Fruit fly (Drosophila melanogaster) whole organism, pupa: ENCODE measurements around the gene CG14262.

Experiments
- CG10348 ChIP-seq: fragments of 200-800 bp; sonication (Bioruptor generic); IDR thresholded peaks from 2 replicates; pipeline ENCODE4 v1.3.6; 2022; ENCODE audit warnings: missing biosample characterization, missing genetic modification characterization
- CG12605 ChIP-seq: fragments of 200-800 bp; sonication (Bioruptor generic); IDR thresholded peaks from 2 replicates; pipeline ENCODE4 v1.3.6; 2022; ENCODE audit warnings: missing biosample characterization, missing genetic modification characterization
- CG13204 ChIP-seq: fragments of 200-800 bp; sonication (Bioruptor generic); optimal IDR thresholded peaks from 2 replicates; lab custom pipeline; 2018; ENCODE audit warnings: missing biosample characterization, mild to moderate bottlenecking, missing genetic modification characterization, moderate library complexity
- CG14655 ChIP-seq: fragments of 200-800 bp; sonication (Bioruptor generic); optimal IDR thresholded peaks from 3 replicates; lab custom pipeline; 2017; ENCODE audit warnings: mild to moderate bottlenecking, missing biosample characterization, missing genetic modification reagents, missing genetic modification characterization
- CG15710 ChIP-seq: fragments of 200-800 bp; sonication (Bioruptor generic); optimal IDR thresholded peaks from 2 replicates; lab custom pipeline; 2018; ENCODE audit warnings: missing biosample characterization, mild to moderate bottlenecking, missing genetic modification characterization, moderate library complexity
- CG17806 ChIP-seq: fragments of 200-800 bp; sonication (Bioruptor generic); optimal IDR thresholded peaks from 2 replicates; lab custom pipeline; 2018; ENCODE audit warnings: missing biosample characterization, mild to moderate bottlenecking, missing genetic modification characterization, moderate library complexity
- CG32121 ChIP-seq: fragments of 200-800 bp; sonication (Bioruptor generic); IDR thresholded peaks from 2 replicates; pipeline ENCODE4 v1.3.6; 2022; ENCODE audit warnings: missing biosample characterization, missing genetic modification characterization
- CG34367 ChIP-seq: fragments of 200-800 bp; sonication (Bioruptor generic); optimal IDR thresholded peaks from 2 replicates; lab custom pipeline; 2018; ENCODE audit warnings: missing biosample characterization, mild to moderate bottlenecking, missing genetic modification characterization
- CG4496 ChIP-seq: fragments of 200-800 bp; sonication (Bioruptor generic); IDR thresholded peaks from 3 replicates; pipeline ENCODE4 v1.3.6; 2022; ENCODE audit warnings: missing biosample characterization, missing genetic modification characterization
- CG8159 ChIP-seq: fragments of 200-800 bp; sonication (Bioruptor generic); optimal IDR thresholded peaks from 3 replicates; lab custom pipeline; 2018; ENCODE audit warnings: missing biosample characterization, mild to moderate bottlenecking, missing genetic modification characterization, moderate library complexity
- CG8301 ChIP-seq: fragments of 200-800 bp; sonication (Bioruptor generic); optimal IDR thresholded peaks from 2 replicates; lab custom pipeline; 2018; ENCODE audit warnings: missing biosample characterization, mild to moderate bottlenecking, missing genetic modification characterization
- CG9948 ChIP-seq: fragments of 200-800 bp; sonication (Bioruptor generic); optimal IDR thresholded peaks from 2 replicates; lab custom pipeline; 2018; ENCODE audit warnings: missing biosample characterization, mild to moderate bottlenecking, missing genetic modification characterization, moderate library complexity
- D1 ChIP-seq: fragments of 200-800 bp; sonication (Bioruptor generic); optimal IDR thresholded peaks from 2 replicates; lab custom pipeline; 2018; ENCODE audit warnings: missing biosample characterization, mild to moderate bottlenecking, missing genetic modification characterization, moderate library complexity
- EcR ChIP-seq: fragments of 200-800 bp; sonication (Bioruptor generic); optimal IDR thresholded peaks from 3 replicates; lab custom pipeline; 2019; ENCODE audit warnings: missing biosample characterization, missing genetic modification characterization, mild to moderate bottlenecking, moderate library complexity, missing genetic modification reagents
- Ets98B ChIP-seq: fragments of 200-800 bp; sonication (Bioruptor generic); IDR thresholded peaks from 2 replicates; pipeline ENCODE4 v1.3.6; 2022; ENCODE audit warnings: missing biosample characterization, missing genetic modification characterization
- Pif1A ChIP-seq: fragments of 200-800 bp; sonication (Bioruptor generic); optimal IDR thresholded peaks from 3 replicates; lab custom pipeline; 2016; ENCODE audit warnings: missing biosample characterization, missing genetic modification characterization
- Pif1B ChIP-seq: fragments of 200-800 bp; sonication (Bioruptor generic); optimal IDR thresholded peaks from 3 replicates; lab custom pipeline; 2016; ENCODE audit warnings: missing biosample characterization, missing genetic modification characterization
- Snoo ChIP-seq: fragments of 200-800 bp; sonication (Bioruptor generic); optimal IDR thresholded peaks from 3 replicates; lab custom pipeline; 2017; ENCODE audit warnings: missing biosample characterization, mild to moderate bottlenecking, missing genetic modification characterization, inconsistent platforms
- fd96Ca ChIP-seq: fragments of 200-800 bp; sonication (Bioruptor generic); IDR thresholded peaks from 3 replicates; pipeline ENCODE4 v1.3.6; 2022; ENCODE audit warnings: missing biosample characterization, missing genetic modification characterization
- gl ChIP-seq: fragments of 200-800 bp; sonication (Bioruptor generic); optimal IDR thresholded peaks from 2 replicates; lab custom pipeline; 2018; ENCODE audit warnings: missing biosample characterization, mild to moderate bottlenecking, missing genetic modification characterization
- rn ChIP-seq: fragments of 200-800 bp; sonication (Bioruptor generic); IDR thresholded peaks from 2 replicates; pipeline ENCODE4 v1.3.6; 2022; ENCODE audit warnings: missing biosample characterization, missing genetic modification characterization

The CG14262 gene

DNA sequence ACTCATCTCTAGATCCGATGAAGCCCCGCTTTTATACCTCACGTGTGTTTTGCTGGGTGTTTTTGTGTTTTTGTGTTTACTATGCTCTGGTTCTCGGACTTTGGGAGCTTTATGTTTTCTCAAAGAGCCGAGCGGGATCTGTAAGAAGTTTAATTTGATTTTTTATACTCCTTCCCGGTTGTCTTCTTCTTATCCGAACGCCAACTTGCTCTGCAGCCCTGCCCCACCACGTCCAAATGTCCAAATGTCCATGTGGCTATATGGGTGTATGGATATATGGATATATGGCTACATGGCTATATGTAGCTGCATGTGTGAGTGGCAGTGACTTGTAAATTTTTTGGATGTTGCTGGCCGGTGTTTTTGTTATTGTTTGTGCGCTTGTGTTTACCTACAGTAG is 46.4 kb downstream of the CG14262 start:
- TF ChIP-seq CG12605 (GFP tag; lab: Robert Waterston, UW) (no peak), Pif1B (GFP tag; lab: Kevin White, UChicago) (no peak), CG8159 (tag; lab: Kevin White, UChicago) (no peak), CG15710 (tag; lab: Kevin White, UChicago) (no peak), CG9948 (no peak), CG14655 (GFP tag; lab: Kevin White, UChicago) (no peak), CG17806 (tag; lab: Kevin White, UChicago) (no peak), CG13204 (GFP tag; lab: Kevin White, UChicago) (peak; percentile 36), fd96Ca (no peak), gl (tag; lab: Kevin White, UChicago) (no peak), Ets98B (GFP tag; lab: Robert Waterston, UW) (no peak), EcR (GFP tag; lab: Kevin White, UChicago) (peak; percentile 50)

dm6 chr3R:27218288-27218687 is 46.9 kb downstream of the CG14262 start:
- TF ChIP-seq CG8159 (tag; lab: Kevin White, UChicago) (peak; percentile 8), gl (tag; lab: Kevin White, UChicago) (no peak)

- TF ChIP-seq Snoo (tag; lab: Kevin White, UChicago), result peak; percentile 68
- peak; percentile 80 for TF ChIP-seq CG14655 (GFP tag; lab: Kevin White, UChicago)
- TF ChIP-seq CG9948, result peak; percentile 70
- peak; percentile 63 for TF ChIP-seq CG34367 (tag; lab: Kevin White, UChicago)
- peak; percentile 79 for TF ChIP-seq CG8159 (tag; lab: Kevin White, UChicago)
- TF ChIP-seq CG8301, result peak; percentile 71
- no peak for TF ChIP-seq gl (tag; lab: Kevin White, UChicago)
- TF ChIP-seq rn, result no peak
- peak; percentile 47 for TF ChIP-seq Pif1B (GFP tag; lab: Kevin White, UChicago)
- peak; percentile 90 for TF ChIP-seq CG13204 (GFP tag; lab: Kevin White, UChicago)
- TF ChIP-seq CG4496, result 0 out of 3 replicates have a peak, but pooled peaks have one; percentile 55
- TF ChIP-seq D1 (tag; lab: Kevin White, UChicago), result peak; percentile 62
- TF ChIP-seq CG17806 (tag; lab: Kevin White, UChicago), result peak; percentile 77
- peak; percentile 62 for TF ChIP-seq Pif1A (GFP tag; lab: Kevin White, UChicago)
- TF ChIP-seq CG10348 (GFP tag; lab: Robert Waterston, UW), result no peak
- no peak for TF ChIP-seq Ets98B (GFP tag; lab: Robert Waterston, UW)
- TF ChIP-seq fd96Ca, result no peak
- peak; percentile 71 for TF ChIP-seq CG15710 (tag; lab: Kevin White, UChicago)
- no peak for TF ChIP-seq CG12605 (GFP tag; lab: Robert Waterston, UW)
- peak; percentile 61 for TF ChIP-seq CG32121 (GFP tag; lab: Robert Waterston, UW)
- peak; percentile 46 for TF ChIP-seq EcR (GFP tag; lab: Kevin White, UChicago)
- TF ChIP-seq, all 21 proteins: peak for 15
Measured at dm6 chr3R:27217465-27218059, 47.7 kb downstream of the CG14262 start.

dm6 chr3R:27214949-27215348 is 50.3 kb downstream of the CG14262 start:
- no peak for TF ChIP-seq CG13204 (GFP tag; lab: Kevin White, UChicago)
- TF ChIP-seq CG14655 (GFP tag; lab: Kevin White, UChicago), result peak; percentile 14
- TF ChIP-seq, all 21 proteins: peak for 1
